Worm (Caenorhabditis elegans) whole organism, late embryonic: ENCODE results near the gene cox-16.

Source experiments
- ama-1 ChIP-seq: fragments of 150-350 bp; optimal IDR thresholded peaks from 2 replicates; lab custom pipeline; 2014
- ceh-14 ChIP-seq: sonication (generic microtip); optimal IDR thresholded peaks from 2 replicates; lab custom pipeline; 2016; ENCODE audit warnings: missing genotype, missing genetic modification characterization, missing compliant biosample characterization
- che-1 ChIP-seq: sonication (generic microtip); optimal IDR thresholded peaks from 2 replicates; lab custom pipeline; 2016; ENCODE audit warnings: mild to moderate bottlenecking, missing genetic modification characterization, missing compliant biosample characterization
- elt-2 ChIP-seq: sonication (generic microtip); optimal IDR thresholded peaks from 2 replicates; lab custom pipeline; 2016; ENCODE audit warnings: missing genetic modification reagents, missing genetic modification characterization, missing compliant biosample characterization
- hlh-30 ChIP-seq: sonication (generic microtip); optimal IDR thresholded peaks from 2 replicates; lab custom pipeline; 2017; ENCODE audit warnings: antibody characterized with exemption, missing genetic modification characterization, missing compliant biosample characterization; ENCODE audit not compliant: insufficient read depth
- nfya-1 ChIP-seq: sonication (generic microtip); optimal IDR thresholded peaks from 2 replicates; lab custom pipeline; 2017; ENCODE audit warnings: missing genetic modification characterization, mild to moderate bottlenecking, missing compliant biosample characterization, antibody characterized with exemption, moderate library complexity
- nhr-11 ChIP-seq: fragments of 150-350 bp; optimal IDR thresholded peaks from 2 replicates; lab custom pipeline; 2014; ENCODE audit warnings: missing biosample characterization, missing genetic modification characterization
- nhr-232 ChIP-seq: sonication (generic microtip); optimal IDR thresholded peaks from 2 replicates; lab custom pipeline; 2016; ENCODE audit warnings: missing genetic modification characterization, missing compliant biosample characterization
- pqm-1 ChIP-seq: sonication (generic microtip); optimal IDR thresholded peaks from 2 replicates; lab custom pipeline; 2016; ENCODE audit warnings: missing genetic modification characterization, missing compliant biosample characterization
- sox-4 ChIP-seq: sonication (generic microtip); optimal IDR thresholded peaks from 2 replicates; lab custom pipeline; 2017; ENCODE audit warnings: mild to moderate bottlenecking, missing genetic modification characterization, inconsistent platforms, missing compliant biosample characterization

- no peak for TF ChIP-seq ceh-14 (tag; lab: Kevin White, UChicago)
- TF ChIP-seq nfya-1 (tag; lab: Kevin White, UChicago), result no peak
- TF ChIP-seq nhr-232 (tag; lab: Kevin White, UChicago), result no peak
- TF ChIP-seq nhr-11 (tag; lab: Kevin White, UChicago), result no peak
- TF ChIP-seq sox-4 (tag; lab: Kevin White, UChicago), result no peak
- TF ChIP-seq ama-1, result no peak
- no peak for TF ChIP-seq hlh-30
- no peak for TF ChIP-seq elt-2 (tag; lab: Kevin White, UChicago)
- TF ChIP-seq pqm-1 (tag; lab: Kevin White, UChicago), result no peak
- TF ChIP-seq che-1 (tag; lab: Kevin White, UChicago), result no peak
These were observed 33.3 kb downstream of the cox-16 start for ce11 chrV:5502701-5503100.
